Worm (Caenorhabditis elegans) whole organism, L4/young adult: Measurements from ENCODE around the gene nas-11.

Experiments used
- W03F9.2 ChIP-seq: fragments of 150-350 bp; optimal IDR thresholded peaks from 2 replicates; lab custom pipeline; 2014; ENCODE audit warnings: missing biosample characterization, missing genetic modification characterization
- dao-5 ChIP-seq: sonication (generic microtip); optimal IDR thresholded peaks from 2 replicates; lab custom pipeline; 2016; ENCODE audit warnings: missing genotype, missing genetic modification characterization, moderate library complexity, missing compliant biosample characterization
- him-1 ChIP-seq: sonication (generic microtip); optimal IDR thresholded peaks from 2 replicates; lab custom pipeline; 2016; ENCODE audit warnings: missing genotype, missing genetic modification reagents, missing genetic modification characterization, missing compliant biosample characterization

ce11 chrX:6725260-6725718 lies 11.9 kb downstream of the nas-11 start, which contains the start of gene slc-25A10:
- no peak for TF ChIP-seq him-1 (tag; lab: Kevin White, UChicago)
- TF ChIP-seq dao-5 (tag; lab: Kevin White, UChicago), result no peak
- TF ChIP-seq W03F9.2 (tag; lab: Kevin White, UChicago), result no peak
